Fruit fly (Drosophila melanogaster) whole organism, wandering third instar larva: ENCODE data around the gene dwg.
A peak's percentile ranks its signal among the peaks of the same experiment; 100 is the strongest.

Source experiments
- Abd-B ChIP-seq: fragments of >200 bp; optimal IDR thresholded peaks from 2 replicates; lab custom pipeline; 2017; ENCODE audit warnings: missing biosample characterization, missing genetic modification characterization
- CG32264 ChIP-seq: fragments of 200-800 bp; sonication (Bioruptor generic); optimal IDR thresholded peaks from 2 replicates; lab custom pipeline; 2016; ENCODE audit warnings: missing biosample characterization, missing genetic modification characterization
- CG9705 ChIP-seq: fragments of 200-800 bp; sonication (Bioruptor generic); optimal IDR thresholded peaks from 2 replicates; lab custom pipeline; 2018; ENCODE audit warnings: missing biosample characterization, mild to moderate bottlenecking, missing genetic modification characterization
- CrebA ChIP-seq: fragments of 200-800 bp; sonication (Bioruptor generic); optimal IDR thresholded peaks from 2 replicates; lab custom pipeline; 2016; ENCODE audit warnings: missing biosample characterization, mild to moderate bottlenecking, missing genetic modification characterization, borderline replicate concordance
- Dfd ChIP-seq: fragments of >200 bp; optimal IDR thresholded peaks from 2 replicates; lab custom pipeline; 2017; ENCODE audit warnings: missing biosample characterization, missing genetic modification characterization
- Dif ChIP-seq: fragments of 200-275, 200-300 bp; sonication (Bioruptor generic); optimal IDR thresholded peaks from 2 replicates; lab custom pipeline; 2018; ENCODE audit warnings: missing biosample characterization, missing genetic modification characterization; ENCODE audit not compliant: partially characterized antibody
- GATAd ChIP-seq: sonication (Bioruptor generic); optimal IDR thresholded peaks from 2 replicates; lab custom pipeline; 2016; ENCODE audit warnings: missing biosample characterization, missing genetic modification characterization
- HLH106 ChIP-seq: fragments of 200-800 bp; optimal IDR thresholded peaks from 3 replicates; lab custom pipeline; 2019; ENCODE audit warnings: missing biosample characterization, mild to moderate bottlenecking, missing genetic modification characterization, moderate library complexity
- Hnf4 ChIP-seq: fragments of 200-800 bp; sonication (Bioruptor generic); optimal IDR thresholded peaks from 2 replicates; lab custom pipeline; 2016; ENCODE audit warnings: missing biosample characterization, mild to moderate bottlenecking, missing genetic modification characterization
- Hr78 ChIP-seq: fragments of >200 bp; optimal IDR thresholded peaks from 2 replicates; lab custom pipeline; 2017; ENCODE audit warnings: missing biosample characterization, missing genetic modification characterization
- Hr83 ChIP-seq: fragments of 200-300 bp; sonication (Bioruptor generic); optimal IDR thresholded peaks from 2 replicates; lab custom pipeline; 2016; ENCODE audit warnings: missing biosample characterization, mild to moderate bottlenecking, missing genetic modification characterization, moderate library complexity; ENCODE audit not compliant: poor library complexity, severe bottlenecking
- Jra ChIP-seq: sonication (Bioruptor generic); optimal IDR thresholded peaks from 2 replicates; lab custom pipeline; 2016; ENCODE audit warnings: missing biosample characterization, missing genetic modification characterization
- Mio ChIP-seq: sonication (Bioruptor generic); optimal IDR thresholded peaks from 2 replicates; lab custom pipeline; 2016; ENCODE audit warnings: missing biosample characterization, missing genetic modification characterization
- Myc ChIP-seq: fragments of >200 bp; optimal IDR thresholded peaks from 2 replicates; lab custom pipeline; 2017
- N ChIP-seq: fragments of >200 bp; optimal IDR thresholded peaks from 2 replicates; lab custom pipeline; 2018; ENCODE audit warnings: missing biosample characterization, missing external identifiers, missing genetic modification characterization
- OdsH ChIP-seq: fragments of 200-800 bp; sonication (Bioruptor generic); optimal IDR thresholded peaks from 2 replicates; lab custom pipeline; 2016; ENCODE audit warnings: missing biosample characterization, mild to moderate bottlenecking, missing genetic modification characterization
- Rel ChIP-seq, 2 experiments: fragments of 200-800 bp; sonication (Bioruptor generic) in 1 of 2; optimal IDR thresholded peaks; 2 replicates in 1 of 2; 3 replicates in 1 of 2; lab custom pipeline; 2016 to 2019; ENCODE audit warnings: mild to moderate bottlenecking in 2 of 2, missing biosample characterization in 2 of 2, missing genetic modification characterization in 2 of 2, moderate library complexity in 1 of 2
- Sp1 ChIP-seq: fragments of 200-800 bp; sonication (Bioruptor generic); optimal IDR thresholded peaks from 3 replicates; lab custom pipeline; 2019; ENCODE audit warnings: missing biosample characterization, mild to moderate bottlenecking, missing genetic modification characterization, moderate library complexity
- Vsx2 ChIP-seq: fragments of 200-300, 225-300 bp; sonication (Bioruptor generic); optimal IDR thresholded peaks from 2 replicates; lab custom pipeline; 2018; ENCODE audit warnings: missing biosample characterization, missing genetic modification characterization; ENCODE audit not compliant: partially characterized antibody
- br ChIP-seq: fragments of 200-800 bp; sonication (Bioruptor generic); optimal IDR thresholded peaks from 2 replicates; lab custom pipeline; 2016; ENCODE audit warnings: missing biosample characterization, missing genetic modification characterization
- brk ChIP-seq: fragments of 200-800 bp; sonication (Bioruptor generic); optimal IDR thresholded peaks from 2 replicates; lab custom pipeline; 2016; ENCODE audit warnings: missing biosample characterization, mild to moderate bottlenecking, missing genetic modification characterization
- dl ChIP-seq, 2 experiments: fragments of 175-275, 200-275 bp in 1 of 2; fragments of 200-275 bp in 1 of 2; sonication (Bioruptor generic); optimal IDR thresholded peaks; lab custom pipeline; 2018; ENCODE audit warnings: mild to moderate bottlenecking in 2 of 2, missing biosample characterization in 2 of 2, missing genetic modification characterization in 2 of 2, moderate library complexity in 2 of 2; ENCODE audit not compliant: partially characterized antibody in 2 of 2, insufficient read depth in 1 of 2
- dmrt93B ChIP-seq: fragments of 200-800 bp; sonication (Bioruptor generic); optimal IDR thresholded peaks from 2 replicates; lab custom pipeline; 2018; ENCODE audit warnings: missing biosample characterization, mild to moderate bottlenecking, missing genetic modification characterization
- dsf ChIP-seq: sonication (Bioruptor generic); optimal IDR thresholded peaks from 2 replicates; lab custom pipeline; 2016; ENCODE audit warnings: missing biosample characterization, missing genetic modification characterization, borderline replicate concordance
- ey ChIP-seq: fragments of 200-800 bp; sonication (Bioruptor generic); optimal IDR thresholded peaks from 2 replicates; lab custom pipeline; 2016; ENCODE audit warnings: missing biosample characterization, missing genetic modification characterization
- foxo ChIP-seq, 2 experiments: fragments of 200-800 bp; sonication (Bioruptor generic); optimal IDR thresholded peaks; 2 replicates in 1 of 2; 3 replicates in 1 of 2; lab custom pipeline; 2016 to 2017; ENCODE audit warnings: missing biosample characterization in 2 of 2, missing genetic modification characterization in 2 of 2
- fru ChIP-seq: fragments of 200-800 bp; sonication (Bioruptor generic); optimal IDR thresholded peaks from 3 replicates; lab custom pipeline; 2016; ENCODE audit warnings: missing biosample characterization, mild to moderate bottlenecking, missing genetic modification characterization
- h ChIP-seq: fragments of 200-800 bp; sonication (Bioruptor generic); optimal IDR thresholded peaks from 3 replicates; lab custom pipeline; 2016; ENCODE audit warnings: missing biosample characterization, mild to moderate bottlenecking, missing genetic modification characterization
- jim ChIP-seq: fragments of 175-275, 200-325 bp; sonication (Bioruptor generic); optimal IDR thresholded peaks from 2 replicates; lab custom pipeline; 2016; ENCODE audit warnings: missing biosample characterization, mild to moderate bottlenecking, missing genetic modification characterization
- lola ChIP-seq: fragments of >200 bp; optimal IDR thresholded peaks from 2 replicates; lab custom pipeline; 2017; ENCODE audit warnings: missing biosample characterization, missing genetic modification characterization
- pan ChIP-seq: fragments of >200 bp; optimal IDR thresholded peaks from 2 replicates; lab custom pipeline; 2017
- psq ChIP-seq: fragments of 200-800 bp; sonication (Bioruptor generic); optimal IDR thresholded peaks from 3 replicates; lab custom pipeline; 2017; ENCODE audit warnings: missing biosample characterization, mild to moderate bottlenecking, missing genetic modification characterization, moderate library complexity
- rgr ChIP-seq: fragments of 200-800 bp; sonication (Bioruptor generic); optimal IDR thresholded peaks from 3 replicates; lab custom pipeline; 2016; ENCODE audit warnings: missing biosample characterization, mild to moderate bottlenecking, missing genetic modification characterization
- sage ChIP-seq: fragments of 200-800 bp; sonication (Bioruptor generic); optimal IDR thresholded peaks from 2 replicates; lab custom pipeline; 2016; ENCODE audit warnings: missing biosample characterization, mild to moderate bottlenecking, missing genetic modification characterization
- sv ChIP-seq: fragments of 200-800 bp; sonication (Bioruptor generic); optimal IDR thresholded peaks from 3 replicates; lab custom pipeline; 2016; ENCODE audit warnings: missing biosample characterization, missing genetic modification characterization
- tai ChIP-seq: sonication (Bioruptor generic); optimal IDR thresholded peaks from 2 replicates; lab custom pipeline; 2016; ENCODE audit warnings: missing biosample characterization, missing genetic modification characterization
- usp ChIP-seq: fragments of >200 bp; optimal IDR thresholded peaks from 2 replicates; lab custom pipeline; 2017; ENCODE audit warnings: missing biosample characterization, missing genetic modification characterization
- woc ChIP-seq: sonication (Bioruptor generic); optimal IDR thresholded peaks from 2 replicates; lab custom pipeline; 2016; ENCODE audit warnings: missing biosample characterization, mild to moderate bottlenecking, missing genetic modification characterization

Gene dwg

dm6 chrX:2707377-2708090 is 20.0 kb upstream of the dwg start, which contains the start of gene CG2680:
Gene CG2680 (minus strand): TSS chrX:2707427.
- TF ChIP-seq br (GFP tag; lab: Kevin White, UChicago) (no peak), Rel (GFP tag; optimal IDR thresholded peaks at IDR 0.05; lab: Kevin White, UChicago) (no peak), Rel (tag; optimal IDR thresholded peaks at IDR 0.05; lab: Kevin White, UChicago) (no peak), CG32264 (GFP tag; lab: Kevin White, UChicago) (no peak), dsf (GFP tag; lab: Kevin White, UChicago) (no peak), h (GFP tag; lab: Kevin White, UChicago) (no peak), lola (no peak), usp (GFP tag; lab: Kevin White, UChicago) (no peak), sv (no peak), Mio (GFP tag; lab: Kevin White, UChicago) (no peak), Myc (no peak), OdsH (GFP tag; lab: Kevin White, UChicago) (no peak), woc (GFP tag; lab: Kevin White, UChicago) (no peak)

- TF ChIP-seq rgr (GFP tag; lab: Kevin White, UChicago) (peak; percentile 26), h (GFP tag; lab: Kevin White, UChicago) (peak; percentile 9), Mio (GFP tag; lab: Kevin White, UChicago) (no peak), CG32264 (GFP tag; lab: Kevin White, UChicago) (no peak), lola (no peak), ey (peak; percentile 42), jim (GFP tag; lab: Kevin White, UChicago) (no peak), br (GFP tag; lab: Kevin White, UChicago) (no peak), dl (GFP tag; optimal IDR thresholded peaks at IDR 0.05; lab: Kevin White, UChicago; ENCODE audit: insufficient read depth in 1 of 2, partially characterized antibody in 2 of 2) (no peak), psq (GFP tag; lab: Kevin White, UChicago) (no peak), OdsH (GFP tag; lab: Kevin White, UChicago) (peak; percentile 14), Myc (no peak), Abd-B (GFP tag; lab: Kevin White, UChicago) (no peak), sv (no peak), N (GFP tag; lab: Kevin White, UChicago) (no peak), Hnf4 (no peak), Vsx2 (GFP tag; lab: Kevin White, UChicago) (no peak), CG9705 (no peak), CrebA (GFP tag; lab: Kevin White, UChicago) (no peak), fru (GFP tag; lab: Kevin White, UChicago) (peak; percentile 18), brk (GFP tag; lab: Kevin White, UChicago) (no peak), Jra (no peak), pan (lab: Kevin White, UChicago) (no peak), Dfd (no peak), woc (GFP tag; lab: Kevin White, UChicago) (no peak), usp (GFP tag; lab: Kevin White, UChicago) (no peak), Rel (GFP tag; optimal IDR thresholded peaks at IDR 0.05; lab: Kevin White, UChicago) (no peak), Rel (tag; optimal IDR thresholded peaks at IDR 0.05; lab: Kevin White, UChicago) (no peak), HLH106 (tag; lab: Kevin White, UChicago) (no peak), Sp1 (no peak), foxo (GFP tag; optimal IDR thresholded peaks at IDR 0.05; lab: Kevin White, UChicago) (peak in 1 of 2 experiments; percentile 43), Hr83 (GFP tag; lab: Kevin White, UChicago) (no peak), tai (GFP tag; lab: Kevin White, UChicago) (no peak), Hr78 (no peak), dmrt93B (GFP tag; lab: Kevin White, UChicago) (no peak), sage (GFP tag; lab: Kevin White, UChicago) (no peak), Dif (GFP tag; lab: Kevin White, UChicago) (no peak), GATAd (GFP tag; lab: Kevin White, UChicago) (no peak), dsf (GFP tag; lab: Kevin White, UChicago) (no peak)
- TF ChIP-seq, all 38 proteins: peak for 6
Observed at dm6 chrX:2708156-2708734, 19.3 kb upstream of the dwg start, which contains the start of gene CG2681. Gene CG2681 (plus strand): TSS chrX:2708684.
